Fruit fly (Drosophila melanogaster) whole organism, embryonic: ENCODE data around the gene PMP34.

ENCODE experiments used
- Abd-B ChIP-seq: fragments of 200-800 bp; sonication (Bioruptor generic); optimal IDR thresholded peaks from 2 replicates; lab custom pipeline; 2018; ENCODE audit warnings: missing biosample characterization, mild to moderate bottlenecking, missing genetic modification characterization, moderate library complexity
- Asciz ChIP-seq: fragments of 200-800 bp; sonication (Bioruptor generic); optimal IDR thresholded peaks from 2 replicates; lab custom pipeline; 2017; ENCODE audit warnings: missing biosample characterization, mild to moderate bottlenecking, missing genetic modification characterization, missing genetic modification reagents
- Bteb2 ChIP-seq: fragments of 200-800 bp; sonication (Bioruptor generic); optimal IDR thresholded peaks from 2 replicates; lab custom pipeline; 2016; ENCODE audit warnings: missing biosample characterization, missing genetic modification characterization
- CG10959 ChIP-seq: fragments of 200-800 bp; sonication (Bioruptor generic); IDR thresholded peaks from 2 replicates; pipeline ENCODE4 v1.3.6; 2022; ENCODE audit warnings: missing biosample characterization, missing genetic modification characterization
- CG12155 ChIP-seq: fragments of 200-800 bp; sonication (Bioruptor generic); optimal IDR thresholded peaks from 3 replicates; lab custom pipeline; 2016; ENCODE audit warnings: missing biosample characterization, missing genetic modification characterization
- CG14710 ChIP-seq: fragments of 200-800 bp; sonication (Bioruptor generic); optimal IDR thresholded peaks from 3 replicates; lab custom pipeline; 2019; ENCODE audit warnings: missing biosample characterization, mild to moderate bottlenecking, missing genetic modification characterization, moderate library complexity
- CG14860 ChIP-seq: fragments of 200-800 bp; sonication (Bioruptor generic); IDR thresholded peaks from 3 replicates; pipeline ENCODE4 v1.3.6; 2022; ENCODE audit warnings: missing biosample characterization, missing genetic modification characterization; ENCODE audit not compliant: partially characterized antibody
- CG14965 ChIP-seq: fragments of 200-800 bp; sonication (Bioruptor generic); optimal IDR thresholded peaks from 2 replicates; lab custom pipeline; 2016; ENCODE audit warnings: missing biosample characterization, missing genetic modification characterization, borderline replicate concordance
- CG1602 ChIP-seq: fragments of 200-800 bp; sonication (Bioruptor generic); optimal IDR thresholded peaks from 3 replicates; lab custom pipeline; 2016; ENCODE audit warnings: missing biosample characterization, missing genetic modification characterization
- CG17186 ChIP-seq: fragments of 200-800 bp; sonication (Bioruptor generic); optimal IDR thresholded peaks from 3 replicates; lab custom pipeline; 2017; ENCODE audit warnings: missing biosample characterization, missing genetic modification reagents, missing genetic modification characterization
- CG18619 ChIP-seq: fragments of 200-800 bp; sonication (Bioruptor generic); optimal IDR thresholded peaks from 3 replicates; lab custom pipeline; 2017; ENCODE audit warnings: missing biosample characterization, mild to moderate bottlenecking, missing genetic modification characterization
- CG2116 ChIP-seq: fragments of 200-800 bp; sonication (Bioruptor generic); optimal IDR thresholded peaks from 3 replicates; lab custom pipeline; 2018; ENCODE audit warnings: missing biosample characterization, mild to moderate bottlenecking, missing genetic modification characterization
- CG2889 ChIP-seq: fragments of 200-800 bp; sonication (Bioruptor generic); IDR thresholded peaks from 3 replicates; pipeline ENCODE4 v1.3.6; 2022; ENCODE audit warnings: missing biosample characterization, missing genetic modification characterization
- CG30020 ChIP-seq: fragments of 200-800 bp; optimal IDR thresholded peaks from 2 replicates; lab custom pipeline; 2019; ENCODE audit warnings: missing biosample characterization, mild to moderate bottlenecking, missing genetic modification characterization, moderate library complexity
- CG30431 ChIP-seq: fragments of 200-800 bp; sonication (Bioruptor generic); optimal IDR thresholded peaks from 2 replicates; lab custom pipeline; 2017; ENCODE audit warnings: missing biosample characterization, missing genetic modification characterization
- CG3065 ChIP-seq: fragments of 200-800 bp; sonication (Bioruptor generic); optimal IDR thresholded peaks from 2 replicates; lab custom pipeline; 2016; ENCODE audit warnings: missing biosample characterization, missing genetic modification characterization
- CG31224 ChIP-seq: fragments of 200-800 bp; sonication (Bioruptor generic); IDR thresholded peaks from 2 replicates; pipeline ENCODE4 v1.3.6; 2022; ENCODE audit warnings: missing biosample characterization, missing genetic modification characterization
- CG34224 ChIP-seq: fragments of 200-800 bp; sonication (Bioruptor generic); IDR thresholded peaks from 3 replicates; pipeline ENCODE4 v1.3.6; 2022; ENCODE audit warnings: missing biosample characterization, missing genetic modification characterization; ENCODE audit not compliant: partially characterized antibody
- CG34376 ChIP-seq: fragments of 200-800 bp; sonication (Bioruptor generic); optimal IDR thresholded peaks from 2 replicates; lab custom pipeline; 2018; ENCODE audit warnings: missing biosample characterization, mild to moderate bottlenecking, missing genetic modification characterization
- CG3995 ChIP-seq: fragments of 200-800 bp; sonication (Bioruptor generic); optimal IDR thresholded peaks from 3 replicates; lab custom pipeline; 2016; ENCODE audit warnings: missing biosample characterization, missing genetic modification characterization
- CG43689 ChIP-seq: fragments of 200-800 bp; sonication (Bioruptor generic); IDR thresholded peaks from 2 replicates; pipeline ENCODE4 v1.3.6; 2022; ENCODE audit warnings: missing biosample characterization, missing genetic modification characterization
- CG4707 ChIP-seq: fragments of 200-800 bp; sonication (Bioruptor generic); optimal IDR thresholded peaks from 2 replicates; lab custom pipeline; 2018; ENCODE audit warnings: missing biosample characterization, mild to moderate bottlenecking, missing genetic modification characterization, moderate library complexity
- CG6175 ChIP-seq: fragments of 200-800 bp; sonication (Bioruptor generic); IDR thresholded peaks from 3 replicates; pipeline ENCODE4 v1.3.6; 2022; ENCODE audit warnings: missing biosample characterization, missing genetic modification characterization
- CG8281 ChIP-seq: fragments of 200-800 bp; sonication (Bioruptor generic); optimal IDR thresholded peaks from 2 replicates; lab custom pipeline; 2018; ENCODE audit warnings: missing biosample characterization, mild to moderate bottlenecking, missing genetic modification characterization, moderate library complexity
- CG8388 ChIP-seq: fragments of 200-800 bp; sonication (Bioruptor generic); optimal IDR thresholded peaks from 2 replicates; lab custom pipeline; 2019; ENCODE audit warnings: missing biosample characterization, mild to moderate bottlenecking, missing genetic modification characterization, moderate library complexity
- Elba2 ChIP-seq: fragments of 200-800 bp; sonication (Bioruptor generic); optimal IDR thresholded peaks from 3 replicates; lab custom pipeline; 2016; ENCODE audit warnings: missing biosample characterization, missing genetic modification characterization
- Fer3 ChIP-seq: fragments of 200-800 bp; sonication (Bioruptor generic); optimal IDR thresholded peaks from 2 replicates; lab custom pipeline; 2018; ENCODE audit warnings: missing biosample characterization, mild to moderate bottlenecking, missing genetic modification characterization, moderate library complexity
- HmgD ChIP-seq: fragments of 200-800 bp; sonication (Bioruptor generic); optimal IDR thresholded peaks from 3 replicates; lab custom pipeline; 2016; ENCODE audit warnings: missing biosample characterization, missing genetic modification characterization
- Hmr ChIP-seq: fragments of 200-800 bp; sonication (Bioruptor generic); optimal IDR thresholded peaks from 3 replicates; lab custom pipeline; 2017; ENCODE audit warnings: mild to moderate bottlenecking, missing biosample characterization, missing genetic modification reagents, missing genetic modification characterization
- Hmx ChIP-seq: fragments of 200-800 bp; sonication (Bioruptor generic); optimal IDR thresholded peaks from 2 replicates; lab custom pipeline; 2016; ENCODE audit warnings: missing biosample characterization, missing genetic modification characterization
- Hr51 ChIP-seq, 2 experiments: fragments of 200-800 bp; sonication (Bioruptor generic); optimal IDR thresholded peaks; 2 replicates in 1 of 2; 3 replicates in 1 of 2; lab custom pipeline; 2016 to 2018; ENCODE audit warnings: missing biosample characterization in 2 of 2, missing genetic modification characterization in 2 of 2, mild to moderate bottlenecking in 1 of 2, moderate library complexity in 1 of 2
- Med ChIP-seq: fragments of 200-800 bp; sonication (Bioruptor generic); peaks from one replicate; lab custom pipeline; 2016; ENCODE audit warnings: missing biosample characterization, missing genetic modification characterization, mild to moderate bottlenecking, inconsistent platforms, moderate library complexity
- YL-1 ChIP-seq: fragments of 200-800 bp; sonication (Bioruptor generic); optimal IDR thresholded peaks from 3 replicates; lab custom pipeline; 2017; ENCODE audit warnings: missing biosample characterization, mild to moderate bottlenecking, missing genetic modification characterization
- abd-A ChIP-seq: fragments of 200-800 bp; sonication (Bioruptor generic); optimal IDR thresholded peaks from 3 replicates; lab custom pipeline; 2019; ENCODE audit warnings: missing biosample characterization, mild to moderate bottlenecking, missing genetic modification characterization, moderate library complexity
- caup ChIP-seq: fragments of 200-800 bp; sonication (Bioruptor generic); optimal IDR thresholded peaks from 3 replicates; lab custom pipeline; 2017; ENCODE audit warnings: missing biosample characterization, mild to moderate bottlenecking, missing genetic modification characterization, moderate library complexity; ENCODE audit not compliant: severe bottlenecking
- danr ChIP-seq: fragments of 200-800 bp; sonication (Bioruptor generic); IDR thresholded peaks from 2 replicates; pipeline ENCODE4 v1.3.6; 2022; ENCODE audit warnings: missing biosample characterization, missing genetic modification characterization
- dimm ChIP-seq: fragments of 200-800 bp; sonication (Bioruptor generic); IDR thresholded peaks from 2 replicates; pipeline ENCODE4 v1.3.6; 2022; ENCODE audit warnings: missing biosample characterization, missing genetic modification characterization
- dm ChIP-seq: fragments of 200-800 bp; sonication (Bioruptor generic); optimal IDR thresholded peaks from 3 replicates; lab custom pipeline; 2016; ENCODE audit warnings: missing biosample characterization, missing genetic modification characterization
- dmrt99B ChIP-seq: fragments of 200-800 bp; sonication (Bioruptor generic); optimal IDR thresholded peaks from 2 replicates; lab custom pipeline; 2018; ENCODE audit warnings: missing biosample characterization, mild to moderate bottlenecking, missing genetic modification characterization, moderate library complexity
- emc ChIP-seq: fragments of 200-800 bp; sonication (Bioruptor generic); optimal IDR thresholded peaks from 2 replicates; lab custom pipeline; 2016; ENCODE audit warnings: missing biosample characterization, missing genetic modification characterization
- gce ChIP-seq: fragments of 200-800 bp; sonication (Bioruptor generic); IDR thresholded peaks from 3 replicates; pipeline ENCODE4 v1.3.6; 2022; ENCODE audit warnings: missing biosample characterization, missing genetic modification characterization
- gcm ChIP-seq: fragments of 200-800 bp; sonication (Bioruptor generic); optimal IDR thresholded peaks from 2 replicates; lab custom pipeline; 2019; ENCODE audit warnings: missing biosample characterization, mild to moderate bottlenecking, missing genetic modification characterization, moderate library complexity
- gcm2 ChIP-seq: fragments of 200-800 bp; sonication (Bioruptor generic); optimal IDR thresholded peaks from 2 replicates; lab custom pipeline; 2016; ENCODE audit warnings: missing biosample characterization, missing genetic modification characterization
- gfzf ChIP-seq: fragments of 200-800 bp; sonication (Bioruptor generic); optimal IDR thresholded peaks from 2 replicates; lab custom pipeline; 2016; ENCODE audit warnings: missing biosample characterization, mild to moderate bottlenecking, missing genetic modification characterization, moderate library complexity
- h ChIP-seq: fragments of >200 bp; optimal IDR thresholded peaks from 2 replicates; lab custom pipeline; 2017
- hbn ChIP-seq: fragments of 200-800 bp; sonication (Bioruptor generic); IDR thresholded peaks from 2 replicates; pipeline ENCODE4 v1.3.6; 2022; ENCODE audit warnings: missing biosample characterization, missing genetic modification characterization; ENCODE audit not compliant: partially characterized antibody
- luna ChIP-seq: fragments of 200-800 bp; sonication (Bioruptor generic); optimal IDR thresholded peaks from 2 replicates; lab custom pipeline; 2016; ENCODE audit warnings: missing biosample characterization, missing genetic modification characterization
- repo ChIP-seq: fragments of 200-800 bp; sonication (Bioruptor generic); optimal IDR thresholded peaks from 2 replicates; lab custom pipeline; 2016; ENCODE audit warnings: missing biosample characterization, missing genetic modification characterization
- sc ChIP-seq, 3 experiments: fragments of >200 bp in 2 of 3; fragments of 200-800 bp in 1 of 3; sonication (Bioruptor generic) in 1 of 3; optimal IDR thresholded peaks; 2 replicates in 2 of 3; 3 replicates in 1 of 3; lab custom pipeline; 2017; ENCODE audit warnings: mild to moderate bottlenecking in 1 of 3, missing biosample characterization in 1 of 3, missing genetic modification characterization in 1 of 3, missing genetic modification reagents in 1 of 3
- ttk ChIP-seq: fragments of 200-800 bp; sonication (Bioruptor generic); IDR thresholded peaks from 2 replicates; pipeline ENCODE4 v2.1.2; 2022; ENCODE audit warnings: missing biosample characterization, missing genetic modification characterization
- zen2 ChIP-seq: fragments of 200-800 bp; sonication (Bioruptor generic); IDR thresholded peaks from 3 replicates; pipeline ENCODE4 v1.3.6; 2022; ENCODE audit warnings: missing biosample characterization, missing genetic modification characterization; ENCODE audit not compliant: partially characterized antibody

PMP34 gene

dm6 chr3L:4286784-4287183 lies 31.8 kb upstream of the PMP34 start, which contains the start of gene TfIIEbeta (continued):
- TF ChIP-seq CG31224 (GFP tag; lab: Robert Waterston, UW) (no peak), CG34376 (GFP tag; lab: Kevin White, UChicago) (no peak), gcm (no peak), CG12155 (no peak), hbn (no peak), CG3995 (no peak), Elba2 (GFP tag; lab: Kevin White, UChicago) (no peak), CG18619 (GFP tag; lab: Kevin White, UChicago) (no peak), CG17186 (GFP tag; lab: Kevin White, UChicago) (no peak), CG4707 (GFP tag; lab: Kevin White, UChicago) (no peak), CG2889 (no peak), abd-A (no peak), Bteb2 (GFP tag; lab: Kevin White, UChicago) (no peak), CG14710 (tag; lab: Kevin White, UChicago) (peak; percentile 49), caup (GFP tag; lab: Kevin White, UChicago) (peak; percentile 2), CG8281 (tag; lab: Kevin White, UChicago) (no peak), zen2 (GFP tag; lab: Robert Waterston, UW) (no peak), CG34224 (no peak), CG43689 (GFP tag; lab: Robert Waterston, UW) (no peak), CG1602 (peak; percentile 9), CG3065 (GFP tag; lab: Kevin White, UChicago) (no peak), sc (optimal IDR thresholded peaks at IDR 0.05; lab: Kevin White, UChicago) (no peak), sc (GFP tag; optimal IDR thresholded peaks at IDR 0.05; lab: Kevin White, UChicago) (no peak), emc (GFP tag; lab: Kevin White, UChicago) (no peak), CG8388 (no peak), HmgD (GFP tag; lab: Kevin White, UChicago) (no peak), dimm (GFP tag; lab: Robert Waterston, UW) (no peak), CG30431 (GFP tag; lab: Kevin White, UChicago) (no peak), CG10959 (GFP tag; lab: Robert Waterston, UW) (no peak), gfzf (GFP tag; lab: Kevin White, UChicago) (no peak), dm (GFP tag; lab: Kevin White, UChicago) (no peak), gce (GFP tag; lab: Robert Waterston, UW) (no peak), Hmx (GFP tag; lab: Kevin White, UChicago) (no peak), h (lab: Kevin White, UChicago) (no peak), Fer3 (tag; lab: Kevin White, UChicago) (peak; percentile 46), Hr51 (GFP tag; optimal IDR thresholded peaks at IDR 0.05; lab: Kevin White, UChicago) (no peak), danr (GFP tag; lab: Robert Waterston, UW) (no peak), CG14965 (GFP tag; lab: Kevin White, UChicago) (no peak), Hmr (GFP tag; lab: Kevin White, UChicago) (no peak), Asciz (GFP tag; lab: Kevin White, UChicago) (peak; percentile 28), Abd-B (GFP tag; lab: Kevin White, UChicago) (peak; percentile 3), YL-1 (GFP tag; lab: Kevin White, UChicago) (peak; percentile 61), CG2116 (GFP tag; lab: Kevin White, UChicago) (peak; percentile 16), CG14860 (GFP tag; lab: Robert Waterston, UW) (no peak), CG6175 (GFP tag; lab: Robert Waterston, UW) (no peak), gcm2 (no peak), repo (GFP tag; lab: Kevin White, UChicago) (no peak), dmrt99B (no peak), Med (peak; percentile 59), ttk (no peak), luna (GFP tag; lab: Kevin White, UChicago) (no peak), CG30020 (peak; percentile 4)
